Fruit fly (Drosophila melanogaster) whole organism, prepupa: Measurements from ENCODE around the gene ScsbetaA.

Experiments used
- CG10669 ChIP-seq: fragments of 200-800 bp; sonication (Bioruptor generic); optimal IDR thresholded peaks from 3 replicates; lab custom pipeline; 2018; ENCODE audit warnings: missing biosample characterization, mild to moderate bottlenecking, missing genetic modification characterization, moderate library complexity
- CG11294 ChIP-seq: fragments of 200-800 bp; sonication (Bioruptor generic); IDR thresholded peaks from 2 replicates; pipeline ENCODE4 v1.3.6; 2022; ENCODE audit warnings: missing biosample characterization, missing genetic modification characterization
- CG11762 ChIP-seq: fragments of 200-800 bp; sonication (Bioruptor generic); optimal IDR thresholded peaks from 3 replicates; lab custom pipeline; 2016; ENCODE audit warnings: missing biosample characterization, missing genetic modification characterization; ENCODE audit not compliant: insufficient read depth
- CG11902 ChIP-seq: fragments of 200-800 bp; sonication (Bioruptor generic); optimal IDR thresholded peaks from 3 replicates; lab custom pipeline; 2016; ENCODE audit warnings: missing biosample characterization, missing genetic modification characterization
- CG15336 ChIP-seq: fragments of 200-800 bp; sonication (Bioruptor generic); IDR thresholded peaks from 2 replicates; pipeline ENCODE4 v1.3.6; 2022; ENCODE audit warnings: missing biosample characterization, missing genetic modification characterization
- CG1621 ChIP-seq: fragments of 200-800 bp; sonication (Bioruptor generic); optimal IDR thresholded peaks from 3 replicates; lab custom pipeline; 2018; ENCODE audit warnings: missing biosample characterization, mild to moderate bottlenecking, missing genetic modification characterization
- CG16779 ChIP-seq: fragments of 200-800 bp; sonication (Bioruptor generic); optimal IDR thresholded peaks from 3 replicates; lab custom pipeline; 2017; ENCODE audit warnings: missing biosample characterization, mild to moderate bottlenecking, missing genetic modification characterization
- CG3032 ChIP-seq: fragments of 200-800 bp; optimal IDR thresholded peaks from 2 replicates; lab custom pipeline; 2019; ENCODE audit warnings: missing biosample characterization, mild to moderate bottlenecking, missing genetic modification characterization, moderate library complexity
- CG32006 ChIP-seq: fragments of 200-800 bp; sonication (Bioruptor generic); optimal IDR thresholded peaks from 3 replicates; lab custom pipeline; 2017; ENCODE audit warnings: missing biosample characterization, mild to moderate bottlenecking, missing genetic modification characterization
- CG3919 ChIP-seq: fragments of 200-800 bp; sonication (Bioruptor generic); optimal IDR thresholded peaks from 3 replicates; lab custom pipeline; 2016; ENCODE audit warnings: missing biosample characterization, missing genetic modification characterization
- CG4318 ChIP-seq: fragments of 200-800 bp; sonication (Bioruptor generic); optimal IDR thresholded peaks from 3 replicates; lab custom pipeline; 2017; ENCODE audit warnings: missing biosample characterization, mild to moderate bottlenecking, missing genetic modification characterization
- CG6163 ChIP-seq: fragments of 200-800 bp; sonication (Bioruptor generic); IDR thresholded peaks from 3 replicates; pipeline ENCODE4 v1.3.6; 2022; ENCODE audit warnings: missing biosample characterization, missing genetic modification characterization
- CG6276 ChIP-seq: fragments of 200-800 bp; sonication (Bioruptor generic); optimal IDR thresholded peaks from 2 replicates; lab custom pipeline; 2017; ENCODE audit warnings: missing biosample characterization, mild to moderate bottlenecking, missing genetic modification characterization
- CG6854 ChIP-seq: fragments of 200-800 bp; sonication (Bioruptor generic); optimal IDR thresholded peaks from 2 replicates; lab custom pipeline; 2017; ENCODE audit warnings: missing biosample characterization, mild to moderate bottlenecking, missing genetic modification characterization
- CG7368 ChIP-seq: fragments of 200-800 bp; sonication (Bioruptor generic); optimal IDR thresholded peaks from 3 replicates; lab custom pipeline; 2016; ENCODE audit warnings: missing biosample characterization, missing genetic modification characterization
- CG8119 ChIP-seq: fragments of 200-800 bp; sonication (Bioruptor generic); IDR thresholded peaks from 3 replicates; pipeline ENCODE4 v1.3.6; 2022; ENCODE audit warnings: missing biosample characterization, missing genetic modification characterization
- CG8632 ChIP-seq: fragments of 200-800 bp; sonication (Bioruptor generic); optimal IDR thresholded peaks from 3 replicates; lab custom pipeline; 2016; ENCODE audit warnings: missing biosample characterization, missing genetic modification characterization
- CG9139 ChIP-seq: fragments of 200-800 bp; sonication (Bioruptor generic); optimal IDR thresholded peaks from 3 replicates; lab custom pipeline; 2017; ENCODE audit warnings: missing biosample characterization, mild to moderate bottlenecking, missing genetic modification characterization
- Eip75B ChIP-seq: fragments of 200-800 bp; sonication (Bioruptor generic); optimal IDR thresholded peaks from 3 replicates; lab custom pipeline; 2016; ENCODE audit warnings: missing biosample characterization, missing genetic modification characterization
- Eip78C ChIP-seq: fragments of 200-800 bp; sonication (Bioruptor generic); peaks from one replicate; lab custom pipeline; 2016; ENCODE audit warnings: missing biosample characterization, missing genetic modification characterization
- Eip93F ChIP-seq: fragments of 200-800 bp; sonication (Bioruptor generic); optimal IDR thresholded peaks from 2 replicates; lab custom pipeline; 2016; ENCODE audit warnings: missing biosample characterization, mild to moderate bottlenecking, missing genetic modification characterization
- Ets21C ChIP-seq: fragments of 200-800 bp; sonication (Bioruptor generic); optimal IDR thresholded peaks from 3 replicates; lab custom pipeline; 2016; ENCODE audit warnings: missing biosample characterization, missing genetic modification characterization
- Gug ChIP-seq: fragments of 200-800 bp; sonication (Bioruptor generic); IDR thresholded peaks from 2 replicates; pipeline ENCODE4 v1.3.6; 2022; ENCODE audit warnings: missing biosample characterization, missing genetic modification characterization
- Hr38 ChIP-seq: sonication (Bioruptor generic); optimal IDR thresholded peaks from 2 replicates; lab custom pipeline; 2016; ENCODE audit warnings: missing biosample characterization, missing genetic modification characterization
- Hr39 ChIP-seq: fragments of 200-800 bp; sonication (Bioruptor generic); optimal IDR thresholded peaks from 2 replicates; lab custom pipeline; 2016; ENCODE audit warnings: missing biosample characterization, missing genetic modification characterization
- Hr4 ChIP-seq: fragments of 200-800 bp; sonication (Bioruptor generic); optimal IDR thresholded peaks from 3 replicates; lab custom pipeline; 2016; ENCODE audit warnings: missing biosample characterization, missing genetic modification characterization
- Lpt ChIP-seq: fragments of 200-800 bp; sonication (Bioruptor generic); optimal IDR thresholded peaks from 3 replicates; lab custom pipeline; 2016; ENCODE audit warnings: missing biosample characterization, missing genetic modification characterization
- Met ChIP-seq: fragments of 200-800 bp; sonication (Bioruptor generic); optimal IDR thresholded peaks from 3 replicates; lab custom pipeline; 2016; ENCODE audit warnings: missing biosample characterization, missing genetic modification characterization
- OdsH ChIP-seq: fragments of 200-800 bp; sonication (Bioruptor generic); optimal IDR thresholded peaks from 3 replicates; lab custom pipeline; 2016; ENCODE audit warnings: missing biosample characterization, missing genetic modification characterization
- Smox ChIP-seq: fragments of 200-800 bp; sonication (Bioruptor generic); optimal IDR thresholded peaks from 3 replicates; lab custom pipeline; 2016; ENCODE audit warnings: missing biosample characterization, missing genetic modification characterization
- Sox102F ChIP-seq: fragments of 200-800 bp; sonication (Bioruptor generic); optimal IDR thresholded peaks from 2 replicates; lab custom pipeline; 2016; ENCODE audit warnings: missing biosample characterization, mild to moderate bottlenecking, missing genetic modification characterization
- Sox14 ChIP-seq: fragments of 200-800 bp; sonication (Bioruptor generic); optimal IDR thresholded peaks from 3 replicates; lab custom pipeline; 2016; ENCODE audit warnings: missing biosample characterization, missing genetic modification characterization
- Sox15 ChIP-seq: fragments of 200-800 bp; sonication (Bioruptor generic); optimal IDR thresholded peaks from 3 replicates; lab custom pipeline; 2016; ENCODE audit warnings: missing biosample characterization, missing genetic modification characterization
- achi ChIP-seq: fragments of 200-800 bp; sonication (Bioruptor generic); optimal IDR thresholded peaks from 3 replicates; lab custom pipeline; 2016; ENCODE audit warnings: missing biosample characterization, missing genetic modification characterization
- cyc ChIP-seq: fragments of 200-800 bp; sonication (Bioruptor generic); optimal IDR thresholded peaks from 3 replicates; lab custom pipeline; 2016; ENCODE audit warnings: missing biosample characterization, missing genetic modification characterization
- dac ChIP-seq: fragments of 200-800 bp; sonication (Bioruptor generic); optimal IDR thresholded peaks from 2 replicates; lab custom pipeline; 2017; ENCODE audit warnings: missing biosample characterization, mild to moderate bottlenecking, missing genetic modification characterization
- dsx ChIP-seq: fragments of 200-800 bp; optimal IDR thresholded peaks from 3 replicates; lab custom pipeline; 2019; ENCODE audit warnings: missing biosample characterization, mild to moderate bottlenecking, missing genetic modification characterization, moderate library complexity; ENCODE audit not compliant: poor library complexity, severe bottlenecking
- eg ChIP-seq: fragments of 200-800 bp; sonication (Bioruptor generic); IDR thresholded peaks from 3 replicates; pipeline ENCODE4 v1.3.6; 2022; ENCODE audit warnings: missing biosample characterization, missing genetic modification characterization
- esn ChIP-seq: fragments of 200-800 bp; sonication (Bioruptor generic); optimal IDR thresholded peaks from 2 replicates; lab custom pipeline; 2016; ENCODE audit warnings: missing biosample characterization, mild to moderate bottlenecking, missing genetic modification characterization, moderate library complexity
- net ChIP-seq: fragments of 200-800 bp; sonication (Bioruptor generic); optimal IDR thresholded peaks from 3 replicates; lab custom pipeline; 2016; ENCODE audit warnings: missing biosample characterization, missing genetic modification characterization
- pdm3 ChIP-seq: fragments of 200-800 bp; sonication (Bioruptor generic); optimal IDR thresholded peaks from 3 replicates; lab custom pipeline; 2016; ENCODE audit warnings: missing biosample characterization, missing genetic modification characterization
- salr ChIP-seq, 2 experiments: fragments of 200-800 bp; sonication (Bioruptor generic); optimal IDR thresholded peaks; 3 replicates each; lab custom pipeline; 2016 to 2018; ENCODE audit warnings: missing biosample characterization in 2 of 2, missing genetic modification characterization in 2 of 2, mild to moderate bottlenecking in 1 of 2
- spab ChIP-seq: fragments of 200-800 bp; sonication (Bioruptor generic); optimal IDR thresholded peaks from 2 replicates; lab custom pipeline; 2017; ENCODE audit warnings: missing biosample characterization, mild to moderate bottlenecking, missing genetic modification characterization, missing genetic modification reagents
- ss ChIP-seq, 2 experiments: fragments of 200-800 bp; sonication (Bioruptor generic); optimal IDR thresholded peaks; 2 replicates in 1 of 2; 3 replicates in 1 of 2; lab custom pipeline; 2017 to 2018; ENCODE audit warnings: mild to moderate bottlenecking in 2 of 2, missing biosample characterization in 2 of 2, missing genetic modification characterization in 2 of 2, moderate library complexity in 1 of 2
- svp ChIP-seq: fragments of 200-800 bp; sonication (Bioruptor generic); peaks from one replicate; lab custom pipeline; 2016; ENCODE audit warnings: missing biosample characterization, missing genetic modification characterization
- topi ChIP-seq: fragments of 200-800 bp; sonication (Bioruptor generic); optimal IDR thresholded peaks from 3 replicates; lab custom pipeline; 2016; ENCODE audit warnings: missing biosample characterization, missing genetic modification characterization
- vri ChIP-seq: fragments of 200-800 bp; sonication (Bioruptor generic); optimal IDR thresholded peaks from 3 replicates; lab custom pipeline; 2016; ENCODE audit warnings: missing biosample characterization, mild to moderate bottlenecking, missing genetic modification characterization

Gene ScsbetaA

DNA sequence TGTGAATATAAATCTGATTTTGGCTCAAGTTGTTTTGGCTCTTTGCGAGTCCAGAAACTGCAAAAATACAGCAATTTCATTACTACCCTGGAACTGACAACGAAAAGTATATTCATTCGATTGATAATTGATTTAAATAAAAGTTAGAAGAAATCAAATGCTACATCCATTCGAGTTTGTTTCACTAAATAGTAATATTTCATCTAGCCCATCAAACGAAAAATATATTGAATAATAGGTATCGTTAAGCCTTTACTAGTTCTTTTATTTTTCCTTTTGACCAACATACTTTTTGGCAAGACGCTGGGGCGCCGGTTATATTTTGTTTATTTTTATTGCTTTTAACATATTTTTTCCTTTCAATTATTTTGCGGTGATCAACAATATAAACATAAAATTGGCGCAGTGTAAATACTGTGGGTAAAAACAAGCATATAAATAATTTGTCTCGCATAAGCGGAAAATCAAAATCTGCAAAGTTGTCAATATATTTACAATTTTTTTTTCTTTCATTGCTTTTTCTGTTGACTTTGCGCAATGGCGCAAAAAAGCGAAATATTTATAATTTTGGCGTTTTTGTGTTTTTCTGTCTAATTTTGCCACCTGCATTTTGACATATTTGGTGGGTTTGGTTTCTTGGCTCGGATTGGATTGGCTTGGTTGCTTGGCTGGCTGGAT, 45.4 kb upstream of the ScsbetaA start (continued):
- TF ChIP-seq eg (peak; percentile 83), Hr39 (GFP tag; lab: Kevin White, UChicago) (peak; percentile 61), CG11902 (no peak), dsx (GFP tag; lab: Kevin White, UChicago) (no peak), CG9139 (no peak), OdsH (peak; percentile 68), Met (peak; percentile 62), Sox102F (GFP tag; lab: Kevin White, UChicago) (peak; percentile 32), Lpt (no peak), CG4318 (no peak), CG11294 (GFP tag; lab: Robert Waterston, UW) (0 out of 2 replicates have a peak, but pooled peaks have one; percentile 20), Ets21C (GFP tag; lab: Kevin White, UChicago) (peak; percentile 39), CG11762 (no peak), Smox (GFP tag; lab: Kevin White, UChicago) (peak; percentile 37), Hr4 (GFP tag; lab: Kevin White, UChicago) (peak; percentile 58), topi (GFP tag; lab: Kevin White, UChicago) (peak; percentile 56), achi (peak; percentile 44), CG15336 (GFP tag; lab: Robert Waterston, UW) (peak; percentile 72), Eip93F (GFP tag; lab: Kevin White, UChicago) (no peak), CG10669 (GFP tag; lab: Kevin White, UChicago) (no peak), esn (GFP tag; lab: Kevin White, UChicago) (peak; percentile 68)

DNA sequence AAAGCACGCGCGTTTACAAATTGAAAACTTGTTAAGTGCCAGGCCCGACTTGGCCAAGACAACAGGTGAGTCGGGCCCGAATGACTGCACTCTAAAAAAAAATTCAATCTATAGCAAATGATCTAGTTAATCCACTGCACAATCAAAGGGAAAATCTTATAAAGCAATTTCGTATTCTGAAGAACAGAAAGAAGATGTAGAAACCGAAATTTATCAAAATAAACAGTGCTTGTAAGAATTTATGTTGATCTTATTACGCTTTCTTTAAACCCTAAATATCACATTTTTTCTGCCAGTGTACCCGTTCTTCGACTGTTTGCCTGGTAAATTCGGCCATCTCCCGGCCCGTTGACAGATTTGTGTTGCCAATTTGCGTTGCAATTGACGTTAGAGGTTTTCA, 41.8 kb upstream of the ScsbetaA start:
- TF ChIP-seq CG11902: peak; percentile 39
- peak; percentile 74 for TF ChIP-seq Hr39 (GFP tag; lab: Kevin White, UChicago)
- TF ChIP-seq OdsH: peak; percentile 74
- TF ChIP-seq Sox102F (GFP tag; lab: Kevin White, UChicago): peak; percentile 75
- peak; percentile 77 for TF ChIP-seq net (GFP tag; lab: Kevin White, UChicago)
- peak; percentile 86 for TF ChIP-seq CG15336 (GFP tag; lab: Robert Waterston, UW)
- TF ChIP-seq ss (GFP tag; optimal IDR thresholded peaks at IDR 0.05; lab: Kevin White, UChicago): no peak
- TF ChIP-seq CG1621 (tag; lab: Kevin White, UChicago): peak; percentile 8
- TF ChIP-seq Hr4 (GFP tag; lab: Kevin White, UChicago): peak; percentile 85
- peak; percentile 87 for TF ChIP-seq CG32006
- peak; percentile 71 for TF ChIP-seq pdm3 (GFP tag; lab: Kevin White, UChicago)
- peak; percentile 78 for TF ChIP-seq svp (GFP tag; lab: Kevin White, UChicago)
- TF ChIP-seq Hr38 (GFP tag; lab: Kevin White, UChicago): no peak
- TF ChIP-seq Sox15: peak; percentile 12
- TF ChIP-seq CG4318: peak; percentile 58
- peak; percentile 47 for TF ChIP-seq CG7368 (GFP tag; lab: Kevin White, UChicago)
- peak; percentile 19 for TF ChIP-seq CG16779 (tag; lab: Kevin White, UChicago)
- peak; percentile 2 for TF ChIP-seq spab (GFP tag; lab: Kevin White, UChicago)
- TF ChIP-seq Eip75B (GFP tag; lab: Kevin White, UChicago): peak; percentile 62
- peak; percentile 81 for TF ChIP-seq CG6276
- TF ChIP-seq cyc (GFP tag; lab: Kevin White, UChicago): peak; percentile 53
- TF ChIP-seq CG11762: peak; percentile 45
- TF ChIP-seq Sox14 (GFP tag; lab: Kevin White, UChicago): peak; percentile 69
- no peak for TF ChIP-seq CG6854
- peak; percentile 82 for TF ChIP-seq CG6163
- peak; percentile 75 for TF ChIP-seq esn (GFP tag; lab: Kevin White, UChicago)
- peak; percentile 70 for TF ChIP-seq CG3919 (GFP tag; lab: Kevin White, UChicago)
- peak; percentile 54 for TF ChIP-seq vri (GFP tag; lab: Kevin White, UChicago)
- TF ChIP-seq CG10669 (GFP tag; lab: Kevin White, UChicago): peak; percentile 34
- peak in 1 of 2 experiments; percentile 59 for TF ChIP-seq salr (GFP tag; optimal IDR thresholded peaks at IDR 0.05; lab: Kevin White, UChicago)
- peak; percentile 36 for TF ChIP-seq CG8632
- TF ChIP-seq Eip78C (GFP tag; lab: Kevin White, UChicago): peak; percentile 88
- peak; percentile 62 for TF ChIP-seq Gug (GFP tag; lab: Robert Waterston, UW)
- peak; percentile 18 for TF ChIP-seq CG3032
- TF ChIP-seq dac (GFP tag; lab: Kevin White, UChicago): peak; percentile 59
- TF ChIP-seq Smox (GFP tag; lab: Kevin White, UChicago): peak; percentile 59
- peak; percentile 86 for TF ChIP-seq CG8119
- TF ChIP-seq eg: peak; percentile 80
- peak; percentile 17 for TF ChIP-seq dsx (GFP tag; lab: Kevin White, UChicago)
- peak; percentile 76 for TF ChIP-seq Met
